Worm (Caenorhabditis elegans) whole organism, young adult: ENCODE data around the gene VZK822L.2.

Experiments
- F33H1.4 ChIP-seq: fragments of 200-800 bp; sonication (Bioruptor generic); IDR thresholded peaks from 2 replicates; pipeline ENCODE4 v1.3.6; 2022; ENCODE audit warnings: missing genetic modification reagents, missing genetic modification characterization, missing compliant biosample characterization
- ccch-3 ChIP-seq: fragments of 200-800 bp; sonication (Bioruptor generic); optimal IDR thresholded peaks from 2 replicates; lab custom pipeline; 2018; ENCODE audit warnings: mild to moderate bottlenecking, missing genetic modification characterization, missing compliant biosample characterization
- die-1 ChIP-seq: sonication (generic microtip); optimal IDR thresholded peaks from 2 replicates; lab custom pipeline; 2016; ENCODE audit warnings: missing genotype, mild to moderate bottlenecking, missing genetic modification characterization, missing compliant biosample characterization
- dpl-1 ChIP-seq: fragments of 150-350 bp; optimal IDR thresholded peaks from 2 replicates; lab custom pipeline; 2014; ENCODE audit warnings: missing biosample characterization, missing genetic modification reagents, missing genetic modification characterization
- sea-2 ChIP-seq: fragments of 200-800 bp; sonication (Bioruptor generic); IDR thresholded peaks from 2 replicates; pipeline ENCODE4 v1.3.6; 2022; ENCODE audit warnings: missing genetic modification characterization, missing compliant biosample characterization
- snpc-4 ChIP-seq, 5 experiments: fragments of 150-350 bp in 1 of 5; sonication (generic microtip) in 4 of 5; optimal IDR thresholded peaks; 2 replicates each; lab custom pipeline; 2014 to 2018; ENCODE audit warnings: missing genetic modification characterization in 5 of 5, missing biosample characterization in 3 of 5, antibody characterized with exemption in 2 of 5, mild to moderate bottlenecking in 2 of 5, missing compliant biosample characterization in 2 of 5, missing genotype in 2 of 5, moderate library complexity in 2 of 5, missing genetic modification reagents in 1 of 5

- TF ChIP-seq dpl-1 (GFP tag; lab: Kevin White, UChicago) (no peak), F33H1.4 (GFP tag; lab: Robert Waterston, UW) (0 out of 2 replicates have a peak, but pooled peaks have one; percentile 36), snpc-4 (GFP tag; optimal IDR thresholded peaks at IDR 0.05; lab: Kevin White, UChicago) (peak; percentile 28), snpc-4 (tag; optimal IDR thresholded peaks at IDR 0.05; lab: Kevin White, UChicago) (peak in 3 of 4 experiments; percentile 29 to 75 (median 58)), ccch-3 (no peak), sea-2 (GFP tag; lab: Robert Waterston, UW) (no peak), die-1 (tag; lab: Kevin White, UChicago) (peak; percentile 63)
Measured at ce11 chrIV:11928388-11928787, 16.6 kb downstream of the VZK822L.2 start.
